Worm (Caenorhabditis elegans): ENCODE measurements around the gene C33C12.4.

DNA sequence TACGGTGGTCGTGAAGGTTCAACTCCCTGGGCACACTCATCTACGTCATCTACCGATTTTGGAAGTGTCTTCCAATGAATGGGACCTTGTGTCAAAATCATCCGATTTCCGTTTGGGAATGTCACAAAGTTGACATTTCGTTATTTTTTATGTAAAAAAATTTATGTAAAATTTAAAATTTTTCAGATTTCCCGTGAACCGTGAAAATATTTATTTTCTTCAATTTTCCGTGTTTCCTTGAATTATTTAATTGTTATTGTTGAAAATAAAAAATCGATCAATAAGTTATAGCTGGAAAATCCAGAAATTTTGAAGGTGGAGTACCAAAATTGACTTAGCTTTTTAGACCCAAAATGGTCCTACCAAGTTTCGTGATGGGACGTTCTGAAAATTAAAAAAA, 30.7 kb downstream of the C33C12.4 start, which contains the start of gene hpo-7:
- TF ChIP-seq elt-3 (tag; optimal IDR thresholded peaks at IDR 0.05) (no peak), elt-1 (tag; optimal IDR thresholded peaks at IDR 0.05; ENCODE audit: borderline replicate concordance, insufficient read depth) (no peak), lin-13 (tag; optimal IDR thresholded peaks at IDR 0.05) (no peak), snpc-4 (tag; optimal IDR thresholded peaks at IDR 0.05) (no peak), cnd-1 (tag; optimal IDR thresholded peaks at IDR 0.05) (no peak), unc-62 (GFP tag; optimal IDR thresholded peaks at IDR 0.05) (no peak), ceh-43 (GFP tag; optimal IDR thresholded peaks at IDR 0.05) (no peak), nhr-76 (tag; optimal IDR thresholded peaks at IDR 0.05) (no peak), mep-1 (tag; optimal IDR thresholded peaks at IDR 0.05) (no peak), ceh-83 (GFP tag; optimal IDR thresholded peaks at IDR 0.05) (no peak), lsy-2 (tag; optimal IDR thresholded peaks at IDR 0.05) (no peak), bed-3 (GFP tag; optimal IDR thresholded peaks at IDR 0.05) (no peak), ztf-11 (tag; optimal IDR thresholded peaks at IDR 0.05) (no peak)

Data from whole organism, mixed stage, embryonic.